Worm (Caenorhabditis elegans): ENCODE data around the gene F22E5.8.
"Not testable (repeated sequence)": the region's sequence is repeated elsewhere in the genome, so short reads cannot be mapped to it uniquely, and the experiment has no call there.

- not testable (repeated sequence) for TF ChIP-seq nhr-76 (tag; optimal IDR thresholded peaks at IDR 0.05); zag-1 (tag; optimal IDR thresholded peaks at IDR 0.05); ama-1 (optimal IDR thresholded peaks at IDR 0.05); lin-35 (GFP tag; optimal IDR thresholded peaks at IDR 0.05); ztf-4 (tag; optimal IDR thresholded peaks at IDR 0.05)
Observed at ce11 chrII:2646756-2647155, 6.9 kb downstream of the F22E5.8 start, which contains the start of gene F22E5.12.
